Fruit fly (Drosophila melanogaster) whole organism, embryonic: ENCODE results near the gene ATPsyngamma.

Experiments used
- ATbp ChIP-seq: fragments of 200-800 bp; sonication (Bioruptor generic); optimal IDR thresholded peaks from 2 replicates; lab custom pipeline; 2017; ENCODE audit warnings: missing biosample characterization, mild to moderate bottlenecking, missing genetic modification characterization, missing genetic modification reagents
- B-H1 ChIP-seq: fragments of 200-800 bp; sonication (Bioruptor generic); IDR thresholded peaks from 3 replicates; pipeline ENCODE4 v1.3.6; 2022; ENCODE audit warnings: missing biosample characterization, missing genetic modification characterization
- CG10147 ChIP-seq: fragments of 200-800 bp; sonication (Bioruptor generic); optimal IDR thresholded peaks from 2 replicates; lab custom pipeline; 2019; ENCODE audit warnings: missing biosample characterization, mild to moderate bottlenecking, missing genetic modification characterization, moderate library complexity
- CG10209 ChIP-seq: fragments of 200-800 bp; sonication (Bioruptor generic); optimal IDR thresholded peaks from 3 replicates; lab custom pipeline; 2017; ENCODE audit warnings: missing biosample characterization, mild to moderate bottlenecking, missing genetic modification characterization, missing genetic modification reagents
- CG10654 ChIP-seq: fragments of 200-800 bp; sonication (Bioruptor generic); optimal IDR thresholded peaks from 2 replicates; lab custom pipeline; 2016; ENCODE audit warnings: missing biosample characterization, missing genetic modification characterization
- CG11093 ChIP-seq: fragments of 200-800 bp; sonication (Bioruptor generic); IDR thresholded peaks from 3 replicates; pipeline ENCODE4 v1.3.6; 2022; ENCODE audit warnings: missing biosample characterization, missing genetic modification characterization
- CG11456 ChIP-seq: fragments of 200-800 bp; sonication (Bioruptor generic); IDR thresholded peaks from 3 replicates; pipeline ENCODE4 v1.3.6; 2022; ENCODE audit warnings: missing biosample characterization, missing genetic modification characterization
- CG12104 ChIP-seq: fragments of 200-800 bp; sonication (Bioruptor generic); optimal IDR thresholded peaks from 3 replicates; lab custom pipeline; 2016; ENCODE audit warnings: missing biosample characterization, missing genetic modification characterization
- CG12769 ChIP-seq: fragments of 200-800 bp; sonication (Bioruptor generic); optimal IDR thresholded peaks from 2 replicates; lab custom pipeline; 2019; ENCODE audit warnings: missing biosample characterization, mild to moderate bottlenecking, missing genetic modification characterization, moderate library complexity
- CG13123 ChIP-seq: fragments of 200-800 bp; sonication (Bioruptor generic); optimal IDR thresholded peaks from 2 replicates; lab custom pipeline; 2016; ENCODE audit warnings: missing biosample characterization, missing genetic modification characterization
- CG15479 ChIP-seq: fragments of 200-800 bp; sonication (Bioruptor generic); optimal IDR thresholded peaks from 3 replicates; lab custom pipeline; 2019; ENCODE audit warnings: missing biosample characterization, mild to moderate bottlenecking, missing genetic modification characterization, moderate library complexity
- CG17568 ChIP-seq: fragments of 200-800 bp; sonication (Bioruptor generic); optimal IDR thresholded peaks from 2 replicates; lab custom pipeline; 2018; ENCODE audit warnings: missing biosample characterization, mild to moderate bottlenecking, missing genetic modification characterization, moderate library complexity
- CG2875 ChIP-seq: fragments of 200-800 bp; sonication (Bioruptor generic); optimal IDR thresholded peaks from 2 replicates; lab custom pipeline; 2017; ENCODE audit warnings: missing biosample characterization, mild to moderate bottlenecking, missing genetic modification characterization, missing genetic modification reagents
- CG30020 ChIP-seq: fragments of 200-800 bp; optimal IDR thresholded peaks from 2 replicates; lab custom pipeline; 2019; ENCODE audit warnings: missing biosample characterization, mild to moderate bottlenecking, missing genetic modification characterization, moderate library complexity
- CG31365 ChIP-seq: fragments of 200-800 bp; sonication (Bioruptor generic); optimal IDR thresholded peaks from 2 replicates; lab custom pipeline; 2018; ENCODE audit warnings: missing biosample characterization, mild to moderate bottlenecking, missing genetic modification characterization
- CG34224 ChIP-seq: fragments of 200-800 bp; sonication (Bioruptor generic); IDR thresholded peaks from 3 replicates; pipeline ENCODE4 v1.3.6; 2022; ENCODE audit warnings: missing biosample characterization, missing genetic modification characterization; ENCODE audit not compliant: partially characterized antibody
- CG4730 ChIP-seq: fragments of 200-800 bp; sonication (Bioruptor generic); IDR thresholded peaks from 2 replicates; pipeline ENCODE4 v1.3.6; 2022; ENCODE audit warnings: missing biosample characterization, missing genetic modification characterization
- CG4854 ChIP-seq: fragments of 200-800 bp; sonication (Bioruptor generic); optimal IDR thresholded peaks from 2 replicates; lab custom pipeline; 2016; ENCODE audit warnings: missing biosample characterization, missing genetic modification characterization, inconsistent platforms
- CG6791 ChIP-seq: fragments of 200-800 bp; sonication (Bioruptor generic); IDR thresholded peaks from 3 replicates; pipeline ENCODE4 v1.3.6; 2022; ENCODE audit warnings: missing biosample characterization, missing genetic modification characterization; ENCODE audit not compliant: partially characterized antibody
- CG8089 ChIP-seq: fragments of 200-800 bp; sonication (Bioruptor generic); optimal IDR thresholded peaks from 3 replicates; lab custom pipeline; 2016; ENCODE audit warnings: missing biosample characterization, missing genetic modification characterization
- CTCF ChIP-seq: fragments of 200-800 bp; sonication (Bioruptor generic); optimal IDR thresholded peaks from 2 replicates; lab custom pipeline; 2017; ENCODE audit warnings: missing biosample characterization, mild to moderate bottlenecking, missing genetic modification characterization, moderate library complexity
- D19A ChIP-seq: fragments of 200-800 bp; optimal IDR thresholded peaks from 3 replicates; lab custom pipeline; 2019; ENCODE audit warnings: missing biosample characterization, mild to moderate bottlenecking, missing genetic modification characterization, moderate library complexity
- Dref ChIP-seq: fragments of 200-800 bp; sonication (Bioruptor generic); IDR thresholded peaks from 2 replicates; pipeline ENCODE4 v1.3.6; 2022; ENCODE audit warnings: missing biosample characterization, missing genetic modification characterization
- Hand ChIP-seq: fragments of 200-800 bp; sonication (Bioruptor generic); optimal IDR thresholded peaks from 2 replicates; lab custom pipeline; 2017; ENCODE audit warnings: mild to moderate bottlenecking, missing biosample characterization, missing genetic modification reagents, missing genetic modification characterization
- Mad ChIP-seq: fragments of 200-800 bp; sonication (Bioruptor generic); optimal IDR thresholded peaks from 2 replicates; lab custom pipeline; 2016; ENCODE audit warnings: missing biosample characterization, missing genetic modification characterization
- Oaz ChIP-seq: fragments of 200-800 bp; sonication (Bioruptor generic); IDR thresholded peaks from 2 replicates; pipeline ENCODE4 v1.3.6; 2022; ENCODE audit warnings: missing biosample characterization, missing genetic modification characterization
- Stat92E ChIP-seq, 3 experiments: fragments of >200 bp in 2 of 3; fragments of 200-800 bp in 1 of 3; sonication (Bioruptor generic) in 1 of 3; optimal IDR thresholded peaks; 2 replicates each; lab custom pipeline; 2017 to 2019; ENCODE audit warnings: missing biosample characterization in 3 of 3, missing genetic modification characterization in 3 of 3, mild to moderate bottlenecking in 1 of 3, moderate library complexity in 1 of 3
- Taf1 ChIP-seq: fragments of 200-800 bp; sonication (Bioruptor generic); IDR thresholded peaks from 2 replicates; pipeline ENCODE4 v1.3.6; 2022; ENCODE audit warnings: missing biosample characterization, missing genetic modification characterization
- abd-A ChIP-seq: fragments of 200-800 bp; sonication (Bioruptor generic); optimal IDR thresholded peaks from 3 replicates; lab custom pipeline; 2019; ENCODE audit warnings: missing biosample characterization, mild to moderate bottlenecking, missing genetic modification characterization, moderate library complexity
- ato ChIP-seq: fragments of 200-800 bp; sonication (Bioruptor generic); IDR thresholded peaks from 2 replicates; pipeline ENCODE4 v1.3.6; 2022; ENCODE audit warnings: missing biosample characterization, missing genetic modification characterization; ENCODE audit not compliant: partially characterized antibody
- cato ChIP-seq: fragments of 200-800 bp; sonication (Bioruptor generic); optimal IDR thresholded peaks from 2 replicates; lab custom pipeline; 2016; ENCODE audit warnings: missing biosample characterization, missing genetic modification characterization, borderline replicate concordance
- caup ChIP-seq: fragments of 200-800 bp; sonication (Bioruptor generic); optimal IDR thresholded peaks from 3 replicates; lab custom pipeline; 2017; ENCODE audit warnings: missing biosample characterization, mild to moderate bottlenecking, missing genetic modification characterization, moderate library complexity; ENCODE audit not compliant: severe bottlenecking
- chm ChIP-seq: fragments of 200-800 bp; sonication (Bioruptor generic); IDR thresholded peaks from 2 replicates; pipeline ENCODE4 v1.3.6; 2022; ENCODE audit warnings: missing biosample characterization, missing genetic modification characterization
- ci ChIP-seq: fragments of 200-800 bp; sonication (Bioruptor generic); IDR thresholded peaks from 3 replicates; pipeline ENCODE4 v1.3.6; 2022; ENCODE audit warnings: missing biosample characterization, missing genetic modification characterization
- crol ChIP-seq: fragments of 200-800 bp; sonication (Bioruptor generic); IDR thresholded peaks from 2 replicates; pipeline ENCODE4 v1.3.6; 2022; ENCODE audit warnings: missing biosample characterization, missing genetic modification characterization
- disco-r ChIP-seq: fragments of 200-800 bp; sonication (Bioruptor generic); optimal IDR thresholded peaks from 2 replicates; lab custom pipeline; 2016; ENCODE audit warnings: missing biosample characterization, missing genetic modification characterization
- fru ChIP-seq: fragments of >200 bp; optimal IDR thresholded peaks from 2 replicates; lab custom pipeline; 2017
- gro ChIP-seq: fragments of 200-800 bp; sonication (Bioruptor generic); optimal IDR thresholded peaks from 2 replicates; lab custom pipeline; 2016; ENCODE audit warnings: missing biosample characterization, missing genetic modification characterization
- gsb ChIP-seq: fragments of 200-800 bp; sonication (Bioruptor generic); IDR thresholded peaks from 2 replicates; pipeline ENCODE4 v1.3.6; 2022; ENCODE audit warnings: missing biosample characterization, missing genetic modification characterization
- jumu ChIP-seq: fragments of 200-800 bp; sonication (Bioruptor generic); optimal IDR thresholded peaks from 3 replicates; lab custom pipeline; 2016; ENCODE audit warnings: missing biosample characterization, missing genetic modification characterization
- klu ChIP-seq: fragments of 200-800 bp; sonication (Bioruptor generic); IDR thresholded peaks from 2 replicates; pipeline ENCODE4 v1.3.6; 2022; ENCODE audit warnings: missing biosample characterization, missing genetic modification characterization
- knrl ChIP-seq: fragments of 200-800 bp; sonication (Bioruptor generic); IDR thresholded peaks from 3 replicates; pipeline ENCODE4 v1.3.6; 2022; ENCODE audit warnings: missing biosample characterization, missing genetic modification characterization; ENCODE audit not compliant: partially characterized antibody
- mirr ChIP-seq: fragments of 200-800 bp; sonication (Bioruptor generic); optimal IDR thresholded peaks from 3 replicates; lab custom pipeline; 2018; ENCODE audit warnings: missing biosample characterization, mild to moderate bottlenecking, missing genetic modification characterization
- nerfin-2 ChIP-seq: fragments of 200-800 bp; sonication (Bioruptor generic); IDR thresholded peaks from 2 replicates; pipeline ENCODE4 v1.3.6; 2022; ENCODE audit warnings: missing biosample characterization, missing genetic modification characterization; ENCODE audit not compliant: partially characterized antibody
- nmo ChIP-seq: fragments of 200-800 bp; sonication (Bioruptor generic); optimal IDR thresholded peaks from 2 replicates; lab custom pipeline; 2018; ENCODE audit warnings: missing biosample characterization, mild to moderate bottlenecking, missing genetic modification characterization, moderate library complexity
- nom ChIP-seq: fragments of 200-800 bp; sonication (Bioruptor generic); optimal IDR thresholded peaks from 2 replicates; lab custom pipeline; 2017; ENCODE audit warnings: missing biosample characterization, missing genetic modification characterization, mild to moderate bottlenecking, moderate library complexity, missing genetic modification reagents
- phol ChIP-seq: fragments of 200-800 bp; sonication (Bioruptor generic); optimal IDR thresholded peaks from 3 replicates; lab custom pipeline; 2018; ENCODE audit warnings: missing biosample characterization, mild to moderate bottlenecking, missing genetic modification characterization, moderate library complexity
- pzg ChIP-seq: fragments of 200-800 bp; sonication (Bioruptor generic); optimal IDR thresholded peaks from 3 replicates; lab custom pipeline; 2018; ENCODE audit warnings: missing biosample characterization, mild to moderate bottlenecking, missing genetic modification characterization, moderate library complexity
- sug ChIP-seq: fragments of 200-800 bp; optimal IDR thresholded peaks from 2 replicates; lab custom pipeline; 2019; ENCODE audit warnings: missing biosample characterization, mild to moderate bottlenecking, missing genetic modification characterization, moderate library complexity
- tap ChIP-seq: fragments of 200-800 bp; optimal IDR thresholded peaks from 3 replicates; lab custom pipeline; 2019; ENCODE audit warnings: missing biosample characterization, mild to moderate bottlenecking, missing genetic modification characterization, moderate library complexity
- vnd ChIP-seq: fragments of 200-800 bp; sonication (Bioruptor generic); IDR thresholded peaks from 3 replicates; pipeline ENCODE4 v1.3.6; 2022; ENCODE audit warnings: missing biosample characterization, missing genetic modification characterization; ENCODE audit not compliant: partially characterized antibody

ATPsyngamma gene

DNA sequence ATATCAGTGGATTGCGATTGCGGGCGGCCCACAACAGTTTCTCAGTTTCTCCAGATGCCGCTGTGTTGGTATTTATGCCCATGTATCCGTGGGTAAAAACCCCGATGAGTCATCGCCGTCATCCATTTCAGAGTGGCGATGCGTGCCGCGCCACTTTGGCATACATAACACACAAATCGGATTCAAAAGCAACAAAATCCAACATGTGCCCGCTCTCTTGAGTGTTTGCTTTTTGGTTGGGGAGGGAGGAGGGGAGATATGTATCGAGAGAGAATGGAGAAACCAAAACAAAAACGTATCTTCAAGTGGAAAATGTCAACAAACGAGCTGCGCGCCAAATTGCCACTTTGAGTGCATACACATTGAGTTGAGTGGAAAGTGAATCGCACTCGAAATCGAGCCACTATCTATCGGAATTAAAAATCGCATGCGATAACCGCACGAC is 22.7 kb upstream of the ATPsyngamma start (continued):
- no peak for TF ChIP-seq CG8089
- no peak for TF ChIP-seq Mad (GFP tag; lab: Kevin White, UChicago)
- TF ChIP-seq CG31365 = no peak
- TF ChIP-seq Taf1 (GFP tag; lab: Robert Waterston, UW) = no peak
- no peak for TF ChIP-seq CG11093 (GFP tag; lab: Robert Waterston, UW)
- no peak for TF ChIP-seq Oaz (GFP tag; lab: Robert Waterston, UW)
- peak; percentile 65 for TF ChIP-seq ATbp
- TF ChIP-seq CG10654 (GFP tag; lab: Kevin White, UChicago) = no peak
- no peak for TF ChIP-seq caup (GFP tag; lab: Kevin White, UChicago)
- TF ChIP-seq abd-A (tag; lab: Kevin White, UChicago) = peak; percentile 92
- TF ChIP-seq phol = no peak
- TF ChIP-seq CG12104 (GFP tag; lab: Kevin White, UChicago) = no peak
- TF ChIP-seq fru (lab: Kevin White, UChicago) = no peak
- peak; percentile 45 for TF ChIP-seq CG2875 (GFP tag; lab: Kevin White, UChicago)
- peak; percentile 17 for TF ChIP-seq D19A (tag; lab: Kevin White, UChicago)
- TF ChIP-seq crol = peak; percentile 96
- no peak for TF ChIP-seq CTCF
- no peak for TF ChIP-seq CG10209
- no peak for TF ChIP-seq nmo (GFP tag; lab: Kevin White, UChicago)
- no peak for TF ChIP-seq cato (GFP tag; lab: Kevin White, UChicago)
- TF ChIP-seq ato (GFP tag; lab: Robert Waterston, UW) = no peak
- TF ChIP-seq disco-r = peak; percentile 44
- TF ChIP-seq klu (GFP tag; lab: Robert Waterston, UW) = no peak
- TF ChIP-seq CG34224 (GFP tag; lab: Robert Waterston, UW) = peak; percentile 87
- peak in 1 of 3 experiments; percentile 85 for TF ChIP-seq Stat92E (GFP tag; optimal IDR thresholded peaks at IDR 0.05; lab: Kevin White, UChicago)
- TF ChIP-seq chm (GFP tag; lab: Robert Waterston, UW) = peak; percentile 51; the same call in 1 of the 2 replicates
- TF ChIP-seq CG10147 (GFP tag; lab: Kevin White, UChicago) = no peak
- TF ChIP-seq CG6791 = peak; percentile 6; the same call in 2 of the 3 replicates
- TF ChIP-seq CG15479 (GFP tag; lab: Kevin White, UChicago) = peak; percentile 65
- no peak for TF ChIP-seq CG4730
- peak; percentile 38 for TF ChIP-seq CG17568 (GFP tag; lab: Kevin White, UChicago)
- peak; percentile 30 for TF ChIP-seq mirr (GFP tag; lab: Kevin White, UChicago)
- peak; percentile 61; the same call in 2 of the 3 replicates for TF ChIP-seq ci (GFP tag; lab: Robert Waterston, UW)
- no peak for TF ChIP-seq tap (tag; lab: Kevin White, UChicago)
- peak; percentile 47 for TF ChIP-seq CG12769 (tag; lab: Kevin White, UChicago)
- no peak for TF ChIP-seq gsb (GFP tag; lab: Robert Waterston, UW)
- TF ChIP-seq CG11456 (GFP tag; lab: Robert Waterston, UW) = no peak
- no peak; the same call in 2 of the 3 replicates for TF ChIP-seq B-H1 (GFP tag; lab: Robert Waterston, UW)
- TF ChIP-seq knrl = no peak
- TF ChIP-seq CG30020 = no peak
- TF ChIP-seq Dref (GFP tag; lab: Robert Waterston, UW) = no peak
- no peak for TF ChIP-seq jumu (GFP tag; lab: Kevin White, UChicago)
- no peak for TF ChIP-seq sug (tag; lab: Kevin White, UChicago)
- TF ChIP-seq nom = no peak
- no peak for TF ChIP-seq gro (GFP tag; lab: Kevin White, UChicago)
- TF ChIP-seq vnd (GFP tag; lab: Robert Waterston, UW) = no peak
- peak; percentile 65 for TF ChIP-seq Hand (GFP tag; lab: Kevin White, UChicago)
- no peak; the same call in 1 of the 2 replicates for TF ChIP-seq nerfin-2 (GFP tag; lab: Robert Waterston, UW)
- TF ChIP-seq pzg (GFP tag; lab: Kevin White, UChicago) = no peak
- no peak for TF ChIP-seq CG4854 (GFP tag; lab: Kevin White, UChicago)
- TF ChIP-seq CG13123 = no peak
